Worm (Caenorhabditis elegans) whole organism, L1 larva: ENCODE data around the gene sma-10.

ENCODE experiments used
- C04F5.9 ChIP-seq: sonication (generic microtip); optimal IDR thresholded peaks from 2 replicates; lab custom pipeline; 2016; ENCODE audit warnings: missing genetic modification characterization, missing compliant biosample characterization
- C16A3.4 ChIP-seq: fragments of 150-350 bp; optimal IDR thresholded peaks from 2 replicates; lab custom pipeline; 2014; ENCODE audit warnings: missing biosample characterization, missing genetic modification characterization
- C34B4.2 ChIP-seq: sonication (generic microtip); optimal IDR thresholded peaks from 2 replicates; lab custom pipeline; 2017; ENCODE audit warnings: mild to moderate bottlenecking, missing genetic modification characterization, missing compliant biosample characterization
- F16B12.6 ChIP-seq: fragments of 150-350 bp; optimal IDR thresholded peaks from 2 replicates; lab custom pipeline; 2014; ENCODE audit warnings: missing biosample characterization, missing genetic modification characterization
- blmp-1 ChIP-seq: fragments of 150-350 bp; optimal IDR thresholded peaks from 2 replicates; lab custom pipeline; 2014; ENCODE audit warnings: missing biosample characterization, missing genetic modification characterization
- ceh-8 ChIP-seq: fragments of 200-800 bp; sonication (Bioruptor generic); optimal IDR thresholded peaks from 2 replicates; lab custom pipeline; 2018; ENCODE audit warnings: mild to moderate bottlenecking, missing genetic modification characterization, moderate library complexity, missing compliant biosample characterization
- ceh-82 ChIP-seq, 3 experiments: fragments of 150-350 bp in 1 of 3; sonication (generic microtip) in 2 of 3; optimal IDR thresholded peaks; 2 replicates each; lab custom pipeline; 2014 to 2017; ENCODE audit warnings: missing biosample characterization in 3 of 3, missing genetic modification characterization in 3 of 3
- ceh-88 ChIP-seq: fragments of 200-800 bp; sonication (Bioruptor generic); IDR thresholded peaks from 2 replicates; pipeline ENCODE4 v1.3.6; 2022; ENCODE audit warnings: missing genetic modification characterization, missing compliant biosample characterization
- dpl-1 ChIP-seq, 3 experiments: fragments of 150-350 bp in 2 of 3; sonication (generic microtip) in 1 of 3; optimal IDR thresholded peaks; 2 replicates each; lab custom pipeline; 2014 to 2017; ENCODE audit warnings: missing biosample characterization in 3 of 3, missing genetic modification characterization in 3 of 3, missing genetic modification reagents in 3 of 3
- dsc-1 ChIP-seq: sonication (generic microtip); optimal IDR thresholded peaks from 2 replicates; lab custom pipeline; 2016; ENCODE audit warnings: mild to moderate bottlenecking, missing genetic modification characterization, missing compliant biosample characterization
- efl-1 ChIP-seq, 4 experiments: fragments of 150-350 bp; optimal IDR thresholded peaks in 3 of 4; peaks in 1 of 4; 1 replicate in 1 of 4; 2 replicates in 3 of 4; lab custom pipeline; 2014; ENCODE audit warnings: missing biosample characterization in 2 of 4, missing genetic modification characterization in 2 of 4, missing genetic modification reagents in 2 of 4
- efl-3 ChIP-seq: fragments of 200-800 bp; sonication (Bioruptor generic); optimal IDR thresholded peaks from 2 replicates; lab custom pipeline; 2018; ENCODE audit warnings: mild to moderate bottlenecking, missing genetic modification characterization, missing compliant biosample characterization
- egl-27 ChIP-seq, 2 experiments: fragments of 150-350 bp in 1 of 2; sonication (generic microtip); optimal IDR thresholded peaks; 3 replicates each; lab custom pipeline; 2017 to 2018; ENCODE audit warnings: missing biosample characterization in 2 of 2, missing genetic modification characterization in 2 of 2, missing genetic modification reagents in 2 of 2
- ets-5 ChIP-seq: fragments of 200-800 bp; sonication (Bioruptor generic); IDR thresholded peaks from 2 replicates; pipeline ENCODE4 v1.3.6; 2022; ENCODE audit warnings: missing genetic modification characterization, missing compliant biosample characterization
- fkh-10 ChIP-seq: sonication (generic microtip); optimal IDR thresholded peaks from 2 replicates; lab custom pipeline; 2017; ENCODE audit warnings: missing biosample characterization, missing genetic modification reagents, missing genetic modification characterization
- fkh-8 ChIP-seq: sonication (generic microtip); optimal IDR thresholded peaks from 2 replicates; lab custom pipeline; 2016; ENCODE audit warnings: mild to moderate bottlenecking, missing genetic modification characterization, missing compliant biosample characterization
- hlh-4 ChIP-seq: sonication (generic microtip); optimal IDR thresholded peaks from 2 replicates; lab custom pipeline; 2016; ENCODE audit warnings: mild to moderate bottlenecking, missing genetic modification characterization, missing compliant biosample characterization
- hpl-2 ChIP-seq: fragments of 150-350 bp; optimal IDR thresholded peaks from 2 replicates; lab custom pipeline; 2014; ENCODE audit warnings: missing biosample characterization, missing genetic modification reagents, missing genetic modification characterization
- irx-1 ChIP-seq: sonication (generic microtip); optimal IDR thresholded peaks from 2 replicates; lab custom pipeline; 2016; ENCODE audit warnings: missing genetic modification characterization, missing compliant biosample characterization
- isw-1 ChIP-seq: fragments of 200-800 bp; sonication (Bioruptor generic); IDR thresholded peaks from 2 replicates; pipeline ENCODE4 v1.3.6; 2022; ENCODE audit warnings: missing genetic modification characterization, missing compliant biosample characterization
- jun-1 ChIP-seq: fragments of 150-350 bp; optimal IDR thresholded peaks from 2 replicates; lab custom pipeline; 2014; ENCODE audit warnings: missing biosample characterization, missing genetic modification reagents, missing genetic modification characterization
- lin-14 ChIP-seq: fragments of 200-800 bp; sonication (Bioruptor generic); optimal IDR thresholded peaks from 2 replicates; lab custom pipeline; 2018; ENCODE audit warnings: mild to moderate bottlenecking, missing genetic modification characterization, moderate library complexity, missing compliant biosample characterization
- lin-15B ChIP-seq: fragments of 150-350 bp; sonication (generic microtip); optimal IDR thresholded peaks from 3 replicates; lab custom pipeline; 2014; ENCODE audit warnings: missing biosample characterization, missing genetic modification characterization
- lin-35 ChIP-seq, 2 experiments: fragments of 150-350 bp; optimal IDR thresholded peaks; 2 replicates each; lab custom pipeline; 2014; ENCODE audit warnings: missing biosample characterization in 2 of 2, missing genetic modification characterization in 2 of 2, missing genetic modification reagents in 2 of 2
- lin-39 ChIP-seq: fragments of 150-350 bp; optimal IDR thresholded peaks from 2 replicates; lab custom pipeline; 2014; ENCODE audit warnings: missing biosample characterization, missing genetic modification reagents, missing genetic modification characterization
- lsy-2 ChIP-seq, 2 experiments: fragments of 150-350 bp; optimal IDR thresholded peaks; 2 replicates each; lab custom pipeline; 2014; ENCODE audit warnings: missing biosample characterization in 2 of 2, missing genetic modification characterization in 2 of 2
- mep-1 ChIP-seq: fragments of 150-350 bp; optimal IDR thresholded peaks from 2 replicates; lab custom pipeline; 2014; ENCODE audit warnings: missing biosample characterization, missing genetic modification characterization
- nhr-11 ChIP-seq: fragments of 150-350 bp; optimal IDR thresholded peaks from 2 replicates; lab custom pipeline; 2014; ENCODE audit warnings: missing biosample characterization, missing genetic modification characterization
- nhr-20 ChIP-seq: sonication (generic microtip); optimal IDR thresholded peaks from 2 replicates; lab custom pipeline; 2016; ENCODE audit warnings: mild to moderate bottlenecking, missing genetic modification characterization, missing compliant biosample characterization
- nhr-47 ChIP-seq: sonication (generic microtip); optimal IDR thresholded peaks from 2 replicates; lab custom pipeline; 2016; ENCODE audit warnings: mild to moderate bottlenecking, missing genetic modification characterization, moderate library complexity, missing compliant biosample characterization
- nhr-71 ChIP-seq: sonication (generic microtip); optimal IDR thresholded peaks from 2 replicates; lab custom pipeline; 2016; ENCODE audit warnings: mild to moderate bottlenecking, missing genetic modification characterization, moderate library complexity, missing compliant biosample characterization
- nhr-85 ChIP-seq: sonication (generic microtip); peaks from one replicate; lab custom pipeline; 2016; ENCODE audit warnings: missing genetic modification characterization, inconsistent platforms, missing compliant biosample characterization
- nhr-90 ChIP-seq: sonication (generic microtip); optimal IDR thresholded peaks from 2 replicates; lab custom pipeline; 2016; ENCODE audit warnings: mild to moderate bottlenecking, missing genetic modification characterization, missing compliant biosample characterization; ENCODE audit not compliant: poor library complexity
- pag-3 ChIP-seq: sonication (generic microtip); optimal IDR thresholded peaks from 2 replicates; lab custom pipeline; 2017; ENCODE audit warnings: missing genetic modification characterization, mild to moderate bottlenecking, missing compliant biosample characterization, antibody characterized with exemption, borderline replicate concordance; ENCODE audit not compliant: insufficient read depth
- rnt-1 ChIP-seq: sonication (generic microtip); optimal IDR thresholded peaks from 2 replicates; lab custom pipeline; 2016; ENCODE audit warnings: mild to moderate bottlenecking, missing genetic modification characterization, moderate library complexity, missing compliant biosample characterization
- skn-1 ChIP-seq: fragments of 150-350 bp; optimal IDR thresholded peaks from 2 replicates; lab custom pipeline; 2014; ENCODE audit warnings: missing biosample characterization, missing genetic modification characterization
- snpc-4 ChIP-seq: fragments of 150-350 bp; optimal IDR thresholded peaks from 2 replicates; lab custom pipeline; 2014; ENCODE audit warnings: missing biosample characterization, missing genetic modification characterization
- snu-23 ChIP-seq: sonication (generic microtip); optimal IDR thresholded peaks from 2 replicates; lab custom pipeline; 2016; ENCODE audit warnings: missing genetic modification characterization, missing compliant biosample characterization
- swsn-7 ChIP-seq: sonication (generic microtip); optimal IDR thresholded peaks from 2 replicates; lab custom pipeline; 2016; ENCODE audit warnings: missing genetic modification characterization, missing compliant biosample characterization
- tbx-2 ChIP-seq: sonication (generic microtip); optimal IDR thresholded peaks from 2 replicates; lab custom pipeline; 2016; ENCODE audit warnings: missing genetic modification characterization, missing compliant biosample characterization
- unc-130 ChIP-seq: fragments of 150-350 bp; optimal IDR thresholded peaks from 2 replicates; lab custom pipeline; 2017; ENCODE audit warnings: missing biosample characterization, missing genetic modification characterization, inconsistent platforms
- unc-30 ChIP-seq: sonication (generic microtip); optimal IDR thresholded peaks from 2 replicates; lab custom pipeline; 2017; ENCODE audit warnings: missing biosample characterization, missing genetic modification characterization
- unc-62 ChIP-seq: fragments of 150-350 bp; optimal IDR thresholded peaks from 2 replicates; lab custom pipeline; 2014; ENCODE audit warnings: missing biosample characterization, missing genetic modification reagents, missing genetic modification characterization
- unc-86 ChIP-seq: sonication (generic microtip); optimal IDR thresholded peaks from 2 replicates; lab custom pipeline; 2016; ENCODE audit warnings: missing genetic modification characterization, missing compliant biosample characterization
- zip-4 ChIP-seq: fragments of 200-800 bp; sonication (Bioruptor generic); optimal IDR thresholded peaks from 2 replicates; lab custom pipeline; 2018; ENCODE audit warnings: mild to moderate bottlenecking, missing genetic modification characterization, moderate library complexity, missing compliant biosample characterization

Gene sma-10

ce11 chrIV:237350-237749 is 36.9 kb upstream of the sma-10 start, which contains the start of gene ints-13:
TSS of gene ints-13 (minus strand) at chrIV:237450.
- no peak for TF ChIP-seq blmp-1 (tag; lab: Kevin White, UChicago)
- no peak for TF ChIP-seq pag-3 (tag; lab: Kevin White, UChicago)
- no peak for TF ChIP-seq hlh-4 (tag; lab: Kevin White, UChicago)
- TF ChIP-seq fkh-10 (GFP tag; lab: Kevin White, UChicago), result no peak
- TF ChIP-seq C34B4.2 (tag; lab: Kevin White, UChicago), result no peak
- TF ChIP-seq lin-39 (tag; lab: Kevin White, UChicago), result no peak
- TF ChIP-seq egl-27 (tag; optimal IDR thresholded peaks at IDR 0.05; lab: Kevin White, UChicago), result no peak
- TF ChIP-seq ceh-88 (GFP tag; lab: Robert Waterston, UW), result no peak
- TF ChIP-seq nhr-11, result no peak
- TF ChIP-seq efl-3 (GFP tag; lab: Kevin White, UChicago), result no peak
- no peak for TF ChIP-seq hpl-2 (GFP tag; lab: Kevin White, UChicago)
- TF ChIP-seq jun-1, result no peak
- TF ChIP-seq ceh-8, result no peak
- TF ChIP-seq nhr-47 (tag; lab: Kevin White, UChicago), result no peak
- no peak for TF ChIP-seq unc-62 (GFP tag; lab: Kevin White, UChicago)

- TF ChIP-seq nhr-47 (tag; lab: Kevin White, UChicago) (peak; percentile 71), C04F5.9 (tag; lab: Kevin White, UChicago) (peak; percentile 50), ceh-82 (tag; optimal IDR thresholded peaks at IDR 0.05; lab: Kevin White, UChicago) (peak; percentile 31 to 52 (median 44)), ceh-8 (no peak), fkh-8 (peak; percentile 24), tbx-2 (tag; lab: Kevin White, UChicago) (peak; percentile 44), mep-1 (peak; percentile 65), C16A3.4 (tag; lab: Kevin White, UChicago) (peak; percentile 1), rnt-1 (tag; lab: Kevin White, UChicago) (peak; percentile 50), skn-1 (tag; lab: Kevin White, UChicago) (peak; percentile 10), nhr-11 (no peak), snpc-4 (tag; lab: Kevin White, UChicago) (no peak), unc-30 (tag; lab: Kevin White, UChicago) (no peak), dpl-1 (GFP tag; optimal IDR thresholded peaks at IDR 0.05; lab: Kevin White, UChicago) (peak; percentile 51 to 74 (median 72)), swsn-7 (peak; percentile 36), nhr-85 (peak; percentile 61), nhr-20 (peak; percentile 36), lin-35 (GFP tag; optimal IDR thresholded peaks at IDR 0.05; lab: Kevin White, UChicago) (peak; percentile 64 to 70), zip-4 (no peak), jun-1 (no peak), F16B12.6 (peak; percentile 95), lin-15B (tag; lab: Kevin White, UChicago) (peak; percentile 25), efl-1 (optimal IDR thresholded peaks at IDR 0.05; lab: Kevin White, UChicago) (peak; percentile 61 to 72), efl-1 (GFP tag; optimal IDR thresholded peaks at IDR 0.05 in 1 of 2; lab: Kevin White, UChicago) (peak; percentile 72 to 97), lsy-2 (tag; optimal IDR thresholded peaks at IDR 0.05; lab: Kevin White, UChicago) (peak; percentile 59 to 71), lin-14 (GFP tag; lab: Kevin White, UChicago) (no peak), irx-1 (no peak), isw-1 (GFP tag; lab: Robert Waterston, UW) (peak; percentile 8; the same call in 1 of the 2 replicates), ets-5 (GFP tag; lab: Robert Waterston, UW) (no peak), dsc-1 (tag; lab: Kevin White, UChicago) (peak; percentile 9), unc-130 (tag; lab: Kevin White, UChicago) (no peak), nhr-90 (tag; lab: Kevin White, UChicago) (peak; percentile 19), unc-86 (tag; lab: Kevin White, UChicago) (peak; percentile 41), snu-23 (GFP tag; lab: Kevin White, UChicago) (peak; percentile 67), nhr-71 (peak; percentile 61)
Measured at ce11 chrIV:240257-240754, 33.9 kb upstream of the sma-10 start, which contains the start of the genes fnta-1 and cogc-8. TSS of gene fnta-1 (minus strand) at chrIV:240307. TSS of gene cogc-8 (plus strand) at chrIV:240451.
